Worm (Caenorhabditis elegans): Measurements from ENCODE around the gene hsd-2.

Gene hsd-2

ce11 chrX:4959440-4959839 lies 45.6 kb upstream of the hsd-2 start:
- TF ChIP-seq dve-1 (tag; optimal IDR thresholded peaks at IDR 0.05; ENCODE audit: insufficient read depth) (peak; percentile 14), daf-16 (GFP tag; optimal IDR thresholded peaks at IDR 0.05) (peak in 1 of 2 experiments; percentile 12), daf-16 (tag; optimal IDR thresholded peaks at IDR 0.05) (no peak), aha-1 (tag) (peak; percentile 17), nhr-102 (tag; optimal IDR thresholded peaks at IDR 0.05) (no peak)

ce11 chrX:4960422-4960821 lies 44.6 kb upstream of the hsd-2 start, which contains the start of gene act-4:
Gene act-4 (plus strand): TSS chrX:4960621.
- no peak for TF ChIP-seq nhr-76 (tag; optimal IDR thresholded peaks at IDR 0.05)
- 0 out of 2 replicates have a peak, but pooled peaks have one; percentile 17 for TF ChIP-seq T26A8.4 (GFP tag; IDR thresholded peaks at IDR 0.05)
- peak; percentile 64 for TF ChIP-seq rbr-2 (tag; optimal IDR thresholded peaks at IDR 0.05)
- TF ChIP-seq mep-1 (tag; optimal IDR thresholded peaks at IDR 0.05) = peak; percentile 77
- peak; percentile 46 for TF ChIP-seq mes-2 (tag; optimal IDR thresholded peaks at IDR 0.05; ENCODE audit: poor library complexity, severe bottlenecking)
- peak in 1 of 2 experiments; percentile 60 for TF ChIP-seq lsy-2 (tag; optimal IDR thresholded peaks at IDR 0.05)
- TF ChIP-seq hlh-30 (tag; optimal IDR thresholded peaks at IDR 0.05; ENCODE audit: insufficient read depth) = peak; percentile 50
- peak; percentile 38 for TF ChIP-seq F37D6.2 (tag; optimal IDR thresholded peaks at IDR 0.05)
- TF ChIP-seq mdt-29 (GFP tag; IDR thresholded peaks at IDR 0.05) = no peak
- TF ChIP-seq dmd-9 (GFP tag; IDR thresholded peaks at IDR 0.05) = 0 out of 2 replicates have a peak, but pooled peaks have one; percentile 59
- TF ChIP-seq lir-3 (tag; optimal IDR thresholded peaks at IDR 0.05) = no peak
- TF ChIP-seq nhr-10 (tag; optimal IDR thresholded peaks at IDR 0.05) = no peak
- TF ChIP-seq mdl-1 (tag; optimal IDR thresholded peaks at IDR 0.05) = peak in 1 of 2 experiments; percentile 49
- TF ChIP-seq aha-1 (tag) = peak; percentile 94
- TF ChIP-seq ceh-32 (tag; optimal IDR thresholded peaks at IDR 0.05; ENCODE audit: poor library complexity) = peak; percentile 29
- TF ChIP-seq nhr-11 (tag; optimal IDR thresholded peaks at IDR 0.05) = peak; percentile 53
- TF ChIP-seq egl-43 (GFP tag; IDR thresholded peaks at IDR 0.05) = peak; percentile 81
- TF ChIP-seq daf-16 (GFP tag; optimal IDR thresholded peaks at IDR 0.05) = peak in 1 of 2 experiments; percentile 4
- TF ChIP-seq daf-16 (tag; optimal IDR thresholded peaks at IDR 0.05) = no peak
- TF ChIP-seq hif-1 (tag; optimal IDR thresholded peaks at IDR 0.05) = peak in 1 of 2 experiments; percentile 4
- TF ChIP-seq pha-4 (GFP tag; IDR thresholded peaks at IDR 0.05) = peak; percentile 51; the same call in 1 of the 2 replicates
- no peak for TF ChIP-seq pha-4 (tag; optimal IDR thresholded peaks at IDR 0.05)
- peak; percentile 58 for TF ChIP-seq hlh-11 (tag; optimal IDR thresholded peaks at IDR 0.05)
- peak; percentile 32 for TF ChIP-seq F10B5.3 (tag; optimal IDR thresholded peaks at IDR 0.05)
- peak; percentile 91 for TF ChIP-seq set-16 (GFP tag; IDR thresholded peaks at IDR 0.05)
- 0 out of 2 replicates have a peak, but pooled peaks have one; percentile 21 for TF ChIP-seq tra-1 (GFP tag; IDR thresholded peaks at IDR 0.05)
- TF ChIP-seq ces-1 (GFP tag; optimal IDR thresholded peaks at IDR 0.05) = no peak
- peak; percentile 97 for TF ChIP-seq ama-1 (optimal IDR thresholded peaks at IDR 0.05)
- peak; percentile 76 for TF ChIP-seq hmg-1.1 (GFP tag; IDR thresholded peaks at IDR 0.05)
- no peak for TF ChIP-seq jun-1 (tag; optimal IDR thresholded peaks at IDR 0.05)
- TF ChIP-seq ceh-20 (GFP tag; IDR thresholded peaks at IDR 0.05) = 0 out of 2 replicates have a peak, but pooled peaks have one; percentile 22

ce11 chrX:4960910-4961680 lies 43.9 kb upstream of the hsd-2 start:
- no peak for TF ChIP-seq nhr-42 (GFP tag; IDR thresholded peaks at IDR 0.05)
- no peak for TF ChIP-seq nhr-10 (tag; optimal IDR thresholded peaks at IDR 0.05)
- TF ChIP-seq daf-8 (GFP tag; IDR thresholded peaks at IDR 0.05) = no peak
- no peak for TF ChIP-seq F10B5.3 (tag; optimal IDR thresholded peaks at IDR 0.05)
- no peak for TF ChIP-seq duxl-1 (tag; optimal IDR thresholded peaks at IDR 0.05; ENCODE audit: poor library complexity)
- no peak for TF ChIP-seq zip-11 (GFP tag; IDR thresholded peaks at IDR 0.05)
- no peak for TF ChIP-seq mep-1 (tag; optimal IDR thresholded peaks at IDR 0.05)
- no peak for TF ChIP-seq skn-1 (tag; optimal IDR thresholded peaks at IDR 0.05)
- TF ChIP-seq lsy-2 (tag; optimal IDR thresholded peaks at IDR 0.05) = no peak
- no peak for TF ChIP-seq sdz-12 (GFP tag; optimal IDR thresholded peaks at IDR 0.05)
- TF ChIP-seq vab-7 (GFP tag; IDR thresholded peaks at IDR 0.05) = 0 out of 2 replicates have a peak, but pooled peaks have one; percentile 18
- no peak for TF ChIP-seq nhr-41 (GFP tag; IDR thresholded peaks at IDR 0.05)
- peak; percentile 26 for TF ChIP-seq spr-3 (GFP tag; optimal IDR thresholded peaks at IDR 0.05)
- no peak for TF ChIP-seq fkh-10 (GFP tag; optimal IDR thresholded peaks at IDR 0.05)
- TF ChIP-seq lin-15B (tag; optimal IDR thresholded peaks at IDR 0.05) = no peak
- peak; percentile 26 for TF ChIP-seq mes-2 (tag; optimal IDR thresholded peaks at IDR 0.05; ENCODE audit: poor library complexity, severe bottlenecking)
- TF ChIP-seq hlh-11 (tag; optimal IDR thresholded peaks at IDR 0.05) = no peak
- peak in 1 of 2 experiments; percentile 91 for TF ChIP-seq unc-62 (GFP tag; optimal IDR thresholded peaks at IDR 0.05 in 1 of 2)
- TF ChIP-seq unc-62 (tag; optimal IDR thresholded peaks at IDR 0.05) = no peak
